Fruit fly (Drosophila melanogaster): ENCODE measurements around the gene crp.

crp gene

dm6 chr2L:16299466-16300311 is 12.2 kb upstream of the crp start, which contains the start of the genes heix and CG17328 (continued):
- TF ChIP-seq CG14014 (GFP tag; IDR thresholded peaks at IDR 0.05), result peak; percentile 78
- peak; percentile 66 for TF ChIP-seq Ssrp (tag; optimal IDR thresholded peaks at IDR 0.05)
- TF ChIP-seq CG10959 (GFP tag; IDR thresholded peaks at IDR 0.05), result no peak
- peak; percentile 7 for TF ChIP-seq lbe (GFP tag; optimal IDR thresholded peaks at IDR 0.05)
- TF ChIP-seq CG3995 (GFP tag; optimal IDR thresholded peaks at IDR 0.05), result peak; percentile 61
- no peak for TF ChIP-seq Hr39 (optimal IDR thresholded peaks at IDR 0.05)
- peak; percentile 24 for TF ChIP-seq CG17802 (tag; optimal IDR thresholded peaks at IDR 0.05)
- TF ChIP-seq Aef1 (GFP tag; IDR thresholded peaks at IDR 0.05), result peak; percentile 80
- no peak for TF ChIP-seq hb (GFP tag; IDR thresholded peaks at IDR 0.05; ENCODE audit: partially characterized antibody)
- no peak for TF ChIP-seq Optix (GFP tag; IDR thresholded peaks at IDR 0.05)
- TF ChIP-seq CG8765 (GFP tag; IDR thresholded peaks at IDR 0.05), result peak; percentile 64; the same call in 1 of the 2 replicates
- TF ChIP-seq CG10321 (GFP tag; IDR thresholded peaks at IDR 0.05), result no peak
- peak; percentile 6 for TF ChIP-seq CG9876 (GFP tag; optimal IDR thresholded peaks at IDR 0.05)
- no peak for TF ChIP-seq CG2678 (tag; optimal IDR thresholded peaks at IDR 0.05)
- TF ChIP-seq sens (GFP tag), result peak; percentile 94
- TF ChIP-seq ranshi (GFP tag; IDR thresholded peaks at IDR 0.05), result 0 out of 2 replicates have a peak, but pooled peaks have one; percentile 71
- 0 out of 2 replicates have a peak, but pooled peaks have one; percentile 36 for TF ChIP-seq rib (GFP tag; IDR thresholded peaks at IDR 0.05)
- no peak for TF ChIP-seq Ets65A (GFP tag)
- TF ChIP-seq da (GFP tag; optimal IDR thresholded peaks at IDR 0.05), result no peak
- TF ChIP-seq CG2116 (GFP tag; optimal IDR thresholded peaks at IDR 0.05), result peak; percentile 75
- no peak for TF ChIP-seq oc (tag; optimal IDR thresholded peaks at IDR 0.05)
- TF ChIP-seq ems (GFP tag; optimal IDR thresholded peaks at IDR 0.05), result peak; percentile 52
- TF ChIP-seq run (tag; optimal IDR thresholded peaks at IDR 0.05), result no peak
- TF ChIP-seq PHDP (tag; optimal IDR thresholded peaks at IDR 0.05), result peak; percentile 78
- TF ChIP-seq slbo (GFP tag; IDR thresholded peaks at IDR 0.05), result peak; percentile 89
- TF ChIP-seq NfI (GFP tag; optimal IDR thresholded peaks at IDR 0.05), result peak; percentile 67
- no peak for TF ChIP-seq Doc2 (GFP tag; IDR thresholded peaks at IDR 0.05)
- no peak for TF ChIP-seq ap (GFP tag; IDR thresholded peaks at IDR 0.05)
- TF ChIP-seq sr (GFP tag; IDR thresholded peaks at IDR 0.05), result no peak
- no peak for TF ChIP-seq pfk (GFP tag; optimal IDR thresholded peaks at IDR 0.05)
- peak; percentile 27 for TF ChIP-seq NC2α (GFP tag; optimal IDR thresholded peaks at IDR 0.05)
- peak; percentile 73 for TF ChIP-seq Hr3 (GFP tag; optimal IDR thresholded peaks at IDR 0.05)
- no peak for TF ChIP-seq HmgD (GFP tag; optimal IDR thresholded peaks at IDR 0.05)
- TF ChIP-seq CG7556 (GFP tag; optimal IDR thresholded peaks at IDR 0.05), result peak; percentile 72
- TF ChIP-seq pho (GFP tag; optimal IDR thresholded peaks at IDR 0.05), result peak; percentile 50
- TF ChIP-seq CG4820 (GFP tag; optimal IDR thresholded peaks at IDR 0.05), result peak; percentile 67
- TF ChIP-seq repo (GFP tag; optimal IDR thresholded peaks at IDR 0.05), result no peak
- TF ChIP-seq CG12769 (tag; optimal IDR thresholded peaks at IDR 0.05), result peak; percentile 96
- TF ChIP-seq Mes4 (GFP tag; optimal IDR thresholded peaks at IDR 0.05), result no peak
- no peak for TF ChIP-seq CG31365 (tag; optimal IDR thresholded peaks at IDR 0.05)
- peak; percentile 63 for TF ChIP-seq CG1603 (tag; optimal IDR thresholded peaks at IDR 0.05)
- peak; percentile 54 for TF ChIP-seq zen (tag; optimal IDR thresholded peaks at IDR 0.05)
- peak; percentile 64; the same call in 1 of the 2 replicates for TF ChIP-seq CG1024 (GFP tag; IDR thresholded peaks at IDR 0.05)
- no peak for TF ChIP-seq CG6813 (GFP tag; optimal IDR thresholded peaks at IDR 0.05)
- TF ChIP-seq CG10431 (GFP tag; optimal IDR thresholded peaks at IDR 0.05), result no peak
- TF ChIP-seq tio (GFP tag; optimal IDR thresholded peaks at IDR 0.05), result peak; percentile 80
- no peak for TF ChIP-seq jing (GFP tag; optimal IDR thresholded peaks at IDR 0.05)
- TF ChIP-seq CG18262 (tag; optimal IDR thresholded peaks at IDR 0.05), result peak; percentile 70
- TF ChIP-seq Gsc (GFP tag; IDR thresholded peaks at IDR 0.05), result no peak
- TF ChIP-seq bowl (GFP tag; IDR thresholded peaks at IDR 0.05), result no peak
- peak; percentile 54 for TF ChIP-seq CG12299 (tag; optimal IDR thresholded peaks at IDR 0.05)

All from whole organism, embryonic.